Fruit fly (Drosophila melanogaster) whole organism, adult: ENCODE data around the gene Jhbp14.

Source experiments
- CG14711 ChIP-seq: fragments of 200-800 bp; sonication (Bioruptor generic); optimal IDR thresholded peaks from 2 replicates; lab custom pipeline; 2018; ENCODE audit warnings: missing biosample characterization, mild to moderate bottlenecking, missing genetic modification characterization, moderate library complexity
- bab1 ChIP-seq: fragments of 200-800 bp; sonication (Bioruptor generic); optimal IDR thresholded peaks from 3 replicates; lab custom pipeline; 2019; ENCODE audit warnings: missing biosample characterization, mild to moderate bottlenecking, missing genetic modification characterization, moderate library complexity
- ovo ChIP-seq: fragments of 200-800 bp; sonication (Bioruptor generic); optimal IDR thresholded peaks from 2 replicates; lab custom pipeline; 2016; ENCODE audit warnings: missing biosample characterization, missing genetic modification characterization

DNA sequence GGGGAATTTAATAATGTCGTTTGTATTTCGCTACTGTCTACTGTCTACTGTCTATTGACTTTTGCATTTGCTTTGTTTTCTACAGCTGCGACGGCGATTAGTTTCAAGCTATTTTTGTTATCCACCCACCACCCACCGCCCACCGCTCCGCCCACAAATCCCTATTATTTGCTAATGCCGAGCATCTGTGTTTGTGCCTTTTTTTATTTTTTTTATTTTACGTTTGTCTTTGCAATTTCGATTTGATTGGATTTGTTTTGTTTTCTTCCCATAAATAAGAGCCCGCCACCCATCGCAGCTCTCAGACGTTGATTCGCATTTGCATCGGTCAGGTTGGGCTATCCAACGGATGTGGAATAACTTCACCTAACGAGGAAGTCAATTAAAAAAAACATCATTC is at the start of gene Jhbp14:
- no peak for TF ChIP-seq CG14711
- TF ChIP-seq bab1 (GFP tag; lab: Kevin White, UChicago), result no peak
- no peak for TF ChIP-seq ovo (GFP tag; lab: Kevin White, UChicago)
